ENCODE assay signal across 4 fruit fly cellular contexts in the genomic region with DNA sequence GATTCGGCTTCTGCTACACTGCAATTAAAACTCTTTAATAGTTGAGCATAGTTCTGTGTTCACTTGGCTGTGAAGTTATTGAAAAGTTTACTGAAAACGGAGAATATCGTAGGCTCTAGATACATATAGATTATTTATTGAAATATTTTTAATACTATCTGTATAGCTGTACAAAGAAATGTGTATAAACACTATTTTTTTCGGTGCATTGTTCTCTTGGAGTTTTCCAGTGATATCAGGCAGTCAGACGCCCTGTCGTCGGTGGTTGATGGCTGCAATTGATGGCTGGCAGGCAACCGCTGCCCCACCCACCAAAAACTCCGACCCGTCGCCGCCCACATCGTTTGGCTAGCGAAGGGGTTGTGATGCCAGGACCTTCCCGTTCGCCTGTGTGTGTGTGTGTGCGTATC.
TF ChIP-seq lines count a peak whose summit lies in the region.

No protein-coding gene starts in this region.

- TF ChIP-seq CTCF in whole organism, embryonic (GFP tag; optimal IDR thresholded peaks at IDR 0.05; lab: Kevin White, UChicago): no peak

TF ChIP-seq in whole organism, embryonic, 481 proteins besides CTCF, POLR2A, EP300 and RAD21 (continues in another document):
- TF ChIP-seq CG13424 (tag; optimal IDR thresholded peaks at IDR 0.05; lab: Kevin White, UChicago): peak; percentile 62
- TF ChIP-seq CG10267 (tag; optimal IDR thresholded peaks at IDR 0.05; lab: Kevin White, UChicago): peak; percentile 51
- peak; percentile 28 for TF ChIP-seq caup (GFP tag; optimal IDR thresholded peaks at IDR 0.05; lab: Kevin White, UChicago; ENCODE audit: severe bottlenecking)
- peak; percentile 81 for TF ChIP-seq sens (GFP tag; lab: Kevin White, UChicago)
- peak; percentile 51; the same call in 1 of the 2 replicates for TF ChIP-seq E2f1 (GFP tag; IDR thresholded peaks at IDR 0.05; lab: Robert Waterston, UW)
- TF ChIP-seq gsb-n (tag; optimal IDR thresholded peaks at IDR 0.05; lab: Kevin White, UChicago): peak; percentile 55
- peak; percentile 21 for TF ChIP-seq CG1529 (GFP tag; optimal IDR thresholded peaks at IDR 0.05; lab: Kevin White, UChicago)
- TF ChIP-seq CG9609 (GFP tag; optimal IDR thresholded peaks at IDR 0.05; lab: Kevin White, UChicago): no peak
- TF ChIP-seq esg (GFP tag; conservative IDR thresholded peaks at IDR 0.05; lab: Robert Waterston, UW): peak; percentile 58
- peak; percentile 31 for TF ChIP-seq CG15269 (tag; optimal IDR thresholded peaks at IDR 0.05; lab: Kevin White, UChicago)
- no peak for TF ChIP-seq CG4617 (GFP tag; optimal IDR thresholded peaks at IDR 0.05; lab: Kevin White, UChicago; ENCODE audit: borderline replicate concordance)
- 0 out of 2 replicates have a peak, but pooled peaks have one; percentile 22 for TF ChIP-seq wor (GFP tag; IDR thresholded peaks at IDR 0.05; lab: Robert Waterston, UW)
- TF ChIP-seq nmo (GFP tag; optimal IDR thresholded peaks at IDR 0.05; lab: Kevin White, UChicago): peak; percentile 80
- 0 out of 2 replicates have a peak, but pooled peaks have one; percentile 25 for TF ChIP-seq Awh (GFP tag; IDR thresholded peaks at IDR 0.05; lab: Robert Waterston, UW)
- TF ChIP-seq CG42726 (GFP tag; IDR thresholded peaks at IDR 0.05; lab: Robert Waterston, UW; ENCODE audit: partially characterized antibody): no peak
- TF ChIP-seq CG12104 (GFP tag; optimal IDR thresholded peaks at IDR 0.05; lab: Kevin White, UChicago): peak; percentile 7
- peak; percentile 38 for TF ChIP-seq fd96Cb (tag; optimal IDR thresholded peaks at IDR 0.05; lab: Kevin White, UChicago)
- TF ChIP-seq fru (optimal IDR thresholded peaks at IDR 0.05; lab: Kevin White, UChicago): no peak
- no peak for TF ChIP-seq HHEX (GFP tag; optimal IDR thresholded peaks at IDR 0.05; lab: Kevin White, UChicago)
- TF ChIP-seq CG14710 (tag; optimal IDR thresholded peaks at IDR 0.05; lab: Kevin White, UChicago): peak; percentile 31

TF ChIP-seq in whole organism, prepupa, 60 proteins besides CTCF, POLR2A, EP300 and RAD21:
- peak; percentile 20 for TF ChIP-seq CG3919 (GFP tag; optimal IDR thresholded peaks at IDR 0.05; lab: Kevin White, UChicago)
- no peak for TF ChIP-seq CG3032 (tag; optimal IDR thresholded peaks at IDR 0.05; lab: Kevin White, UChicago)
- peak; percentile 32 for TF ChIP-seq topi (GFP tag; optimal IDR thresholded peaks at IDR 0.05; lab: Kevin White, UChicago)
- TF ChIP-seq Eip78C (GFP tag; lab: Kevin White, UChicago): peak; percentile 77
- peak; percentile 11 for TF ChIP-seq CG6792 (GFP tag; optimal IDR thresholded peaks at IDR 0.05; lab: Kevin White, UChicago)
- TF ChIP-seq CG4318 (GFP tag; optimal IDR thresholded peaks at IDR 0.05; lab: Kevin White, UChicago): no peak
- TF ChIP-seq svp (GFP tag; lab: Kevin White, UChicago): peak; percentile 57

TF ChIP-seq in whole organism, pupa, 21 proteins besides CTCF, POLR2A, EP300 and RAD21:
- TF ChIP-seq Pif1B (GFP tag; optimal IDR thresholded peaks at IDR 0.05; lab: Kevin White, UChicago): peak; percentile 4
- TF ChIP-seq CG12605 (GFP tag; IDR thresholded peaks at IDR 0.05; lab: Robert Waterston, UW): no peak

TF ChIP-seq in whole organism, wandering third instar larva, 38 proteins besides CTCF, POLR2A, EP300 and RAD21:
- TF ChIP-seq Myc (optimal IDR thresholded peaks at IDR 0.05; lab: Kevin White, UChicago) (no peak), woc (GFP tag; optimal IDR thresholded peaks at IDR 0.05; lab: Kevin White, UChicago) (peak; percentile 22), Hr78 (GFP tag; optimal IDR thresholded peaks at IDR 0.05; lab: Kevin White, UChicago) (no peak), OdsH (GFP tag; optimal IDR thresholded peaks at IDR 0.05; lab: Kevin White, UChicago) (peak; percentile 30), rgr (GFP tag; optimal IDR thresholded peaks at IDR 0.05; lab: Kevin White, UChicago) (peak; percentile 19), Sp1 (GFP tag; optimal IDR thresholded peaks at IDR 0.05; lab: Kevin White, UChicago) (peak; percentile 42), pan (optimal IDR thresholded peaks at IDR 0.05; lab: Kevin White, UChicago) (no peak), usp (GFP tag; optimal IDR thresholded peaks at IDR 0.05; lab: Kevin White, UChicago) (no peak), ey (GFP tag; optimal IDR thresholded peaks at IDR 0.05; lab: Kevin White, UChicago) (no peak), h (GFP tag; optimal IDR thresholded peaks at IDR 0.05; lab: Kevin White, UChicago) (peak; percentile 53), psq (GFP tag; optimal IDR thresholded peaks at IDR 0.05; lab: Kevin White, UChicago) (peak; percentile 20), dsf (GFP tag; optimal IDR thresholded peaks at IDR 0.05; lab: Kevin White, UChicago; ENCODE audit: borderline replicate concordance) (no peak), Dfd (GFP tag; optimal IDR thresholded peaks at IDR 0.05; lab: Kevin White, UChicago) (no peak), CG32264 (GFP tag; optimal IDR thresholded peaks at IDR 0.05; lab: Kevin White, UChicago) (no peak), brk (GFP tag; optimal IDR thresholded peaks at IDR 0.05; lab: Kevin White, UChicago) (no peak), foxo (GFP tag; optimal IDR thresholded peaks at IDR 0.05; lab: Kevin White, UChicago) (peak in 1 of 2 experiments; percentile 62), Mio (GFP tag; optimal IDR thresholded peaks at IDR 0.05; lab: Kevin White, UChicago) (no peak)

Comparison
In these comparisons a context has a peak if more than half of its experiments do, and no peak if none do; other contexts are left out.
1. Of the 7 proteins assayed by ChIP-seq in both whole organism, embryonic and whole organism, prepupa: peak only in whole organism, embryonic: Blimp-1 and Sox102F; only in whole organism, prepupa: none; in both: none; in neither: 5.